Worm (Caenorhabditis elegans) whole organism, L2 larva: Measurements from ENCODE around the gene C49C3.10.

Experiments
- R02D3.7 ChIP-seq: fragments of 150-350 bp; optimal IDR thresholded peaks from 2 replicates; lab custom pipeline; 2014; ENCODE audit warnings: missing biosample characterization, missing genetic modification characterization
- ama-1 ChIP-seq: fragments of 150-350 bp; optimal IDR thresholded peaks from 2 replicates; lab custom pipeline; 2018; ENCODE audit warnings: inconsistent platforms
- elt-3 ChIP-seq: sonication (generic microtip); optimal IDR thresholded peaks from 2 replicates; lab custom pipeline; 2017; ENCODE audit warnings: missing biosample characterization, missing genetic modification characterization
- snpc-4 ChIP-seq: fragments of 150-350 bp; optimal IDR thresholded peaks from 2 replicates; lab custom pipeline; 2014; ENCODE audit warnings: missing biosample characterization, missing genetic modification characterization
- unc-62 ChIP-seq: fragments of 150-350 bp; optimal IDR thresholded peaks from 2 replicates; lab custom pipeline; 2014; ENCODE audit warnings: missing biosample characterization, missing genetic modification reagents, missing genetic modification characterization
- zag-1 ChIP-seq: fragments of 150-350 bp; optimal IDR thresholded peaks from 2 replicates; lab custom pipeline; 2014; ENCODE audit warnings: missing biosample characterization, missing genetic modification characterization

DNA sequence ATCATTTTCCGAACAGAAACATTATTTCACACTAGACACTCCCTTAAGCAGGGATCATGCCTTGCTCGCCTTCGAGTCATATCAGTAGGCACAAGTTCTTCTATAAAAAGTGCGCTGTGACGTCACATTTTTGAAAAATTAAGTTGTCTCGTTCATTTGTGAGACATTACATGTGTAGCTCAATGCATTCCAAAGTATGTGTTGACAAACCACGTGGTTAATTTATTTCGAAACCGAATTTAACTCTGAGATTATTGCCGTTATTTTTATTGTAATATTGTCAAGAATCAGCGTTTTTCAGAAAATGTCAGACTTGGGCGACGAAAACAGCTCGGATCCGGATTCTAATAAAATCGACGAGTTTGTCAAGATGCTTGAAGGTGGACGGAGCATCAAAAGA lies 44.3 kb downstream of the C49C3.10 start, which contains the start of gene T28F3.5:
- no peak for TF ChIP-seq elt-3 (tag; lab: Kevin White, UChicago)
- TF ChIP-seq snpc-4 = no peak
- no peak for TF ChIP-seq unc-62
- no peak for TF ChIP-seq R02D3.7
- no peak for TF ChIP-seq ama-1
- no peak for TF ChIP-seq zag-1 (tag; lab: Kevin White, UChicago)
